Fruit fly (Drosophila melanogaster): ENCODE results near the gene Cyp12c1.

Cyp12c1 gene

DNA sequence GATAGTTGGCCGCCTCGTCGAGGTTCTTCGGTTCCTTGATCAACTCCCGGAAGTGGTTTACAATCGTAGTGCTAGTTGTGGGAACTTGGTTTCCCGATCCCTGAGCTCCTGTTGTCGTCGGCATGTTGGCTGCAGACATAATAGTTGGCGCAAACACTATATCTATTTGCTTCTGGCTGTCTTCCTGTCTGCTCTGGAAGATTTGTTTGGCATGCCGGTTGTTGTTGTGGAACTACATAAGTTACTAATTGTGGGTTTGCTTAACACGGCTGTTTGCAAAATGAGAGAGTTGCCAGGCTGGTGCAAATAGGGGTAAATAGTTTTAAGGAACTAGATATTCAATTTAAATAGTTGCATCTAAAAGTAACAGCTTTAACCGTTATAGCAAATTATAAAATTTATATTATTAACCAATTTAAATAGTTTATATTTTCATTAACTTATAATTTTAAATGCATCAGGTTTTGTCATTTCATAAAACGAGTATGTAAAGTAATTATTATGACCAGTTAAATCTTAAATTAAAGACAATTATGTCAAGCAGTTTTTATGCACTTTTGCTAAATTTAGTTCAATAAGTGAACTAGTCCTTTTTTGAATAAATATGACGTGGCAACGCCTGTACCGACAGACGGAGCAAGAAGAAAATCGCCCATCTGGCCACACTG is 4.4 kb downstream of the Cyp12c1 start, which contains the start of the genes Sgf11 and CG32202 (continued):
- TF ChIP-seq CG4820 (GFP tag; optimal IDR thresholded peaks at IDR 0.05) (peak; percentile 7), CG8924 (tag; optimal IDR thresholded peaks at IDR 0.05) (peak; percentile 79), CG12299 (tag; optimal IDR thresholded peaks at IDR 0.05) (peak; percentile 58), CG6791 (GFP tag; IDR thresholded peaks at IDR 0.05; ENCODE audit: partially characterized antibody) (no peak), nau (GFP tag; optimal IDR thresholded peaks at IDR 0.05) (no peak), bsh (GFP tag; optimal IDR thresholded peaks at IDR 0.05) (peak in 1 of 2 experiments; percentile 63), gcm (GFP tag; optimal IDR thresholded peaks at IDR 0.05) (peak; percentile 47), slp2 (GFP tag; optimal IDR thresholded peaks at IDR 0.05) (no peak), CG3847 (GFP tag; IDR thresholded peaks at IDR 0.05) (peak; percentile 58), wor (GFP tag; IDR thresholded peaks at IDR 0.05) (0 out of 2 replicates have a peak, but pooled peaks have one; percentile 20), CG2875 (GFP tag; optimal IDR thresholded peaks at IDR 0.05) (no peak), sc (optimal IDR thresholded peaks at IDR 0.05) (no peak), sc (GFP tag; optimal IDR thresholded peaks at IDR 0.05) (peak; percentile 56), al (GFP tag; IDR thresholded peaks at IDR 0.05) (0 out of 2 replicates have a peak, but pooled peaks have one; percentile 17), CG10147 (GFP tag; optimal IDR thresholded peaks at IDR 0.05) (peak; percentile 59), slbo (GFP tag; IDR thresholded peaks at IDR 0.05) (peak; percentile 72), Nf-YC (tag; optimal IDR thresholded peaks at IDR 0.05) (peak; percentile 61), CG9932 (GFP tag; IDR thresholded peaks at IDR 0.05) (peak; percentile 56), CG10267 (tag; optimal IDR thresholded peaks at IDR 0.05) (peak; percentile 75), sens (GFP tag) (peak; percentile 76), fd3F (GFP tag; optimal IDR thresholded peaks at IDR 0.05) (peak; percentile 53), CG13287 (GFP tag; IDR thresholded peaks at IDR 0.05; ENCODE audit: partially characterized antibody) (0 out of 2 replicates have a peak, but pooled peaks have one; percentile 11), CG15514 (GFP tag; optimal IDR thresholded peaks at IDR 0.05) (peak; percentile 99), trh (GFP tag; optimal IDR thresholded peaks at IDR 0.05) (peak; percentile 25), odd (GFP tag; optimal IDR thresholded peaks at IDR 0.05) (peak; percentile 28), prd (optimal IDR thresholded peaks at IDR 0.05) (no peak), prd (GFP tag; IDR thresholded peaks at IDR 0.05) (peak; percentile 57; the same call in 2 of the 3 replicates), wdn (GFP tag; IDR thresholded peaks at IDR 0.05) (no peak), HmgZ (tag; optimal IDR thresholded peaks at IDR 0.05) (peak; percentile 58), Sry-δ (GFP tag; optimal IDR thresholded peaks at IDR 0.05) (peak; percentile 25), Ptx1 (GFP tag; IDR thresholded peaks at IDR 0.05) (peak; percentile 68), dysf (GFP tag; IDR thresholded peaks at IDR 0.05) (peak; percentile 49; the same call in 1 of the 3 replicates), Mes4 (GFP tag; optimal IDR thresholded peaks at IDR 0.05) (no peak), Mad (GFP tag; optimal IDR thresholded peaks at IDR 0.05) (peak; percentile 56), CG12104 (GFP tag; optimal IDR thresholded peaks at IDR 0.05) (peak; percentile 46), CG12155 (GFP tag; optimal IDR thresholded peaks at IDR 0.05) (peak; percentile 53), Dll (GFP tag; IDR thresholded peaks at IDR 0.05; ENCODE audit: partially characterized antibody) (no peak), Dad (GFP tag; optimal IDR thresholded peaks at IDR 0.05) (no peak), lmd (GFP tag; IDR thresholded peaks at IDR 0.05) (peak; percentile 50), CG17829 (tag; optimal IDR thresholded peaks at IDR 0.05) (peak; percentile 70), Dp (GFP tag; optimal IDR thresholded peaks at IDR 0.05) (peak; percentile 7), eve (GFP tag; optimal IDR thresholded peaks at IDR 0.05) (no peak), sug (tag; optimal IDR thresholded peaks at IDR 0.05) (peak; percentile 71), Lpt (GFP tag; optimal IDR thresholded peaks at IDR 0.05) (no peak), knrl (GFP tag; IDR thresholded peaks at IDR 0.05; ENCODE audit: partially characterized antibody) (peak; percentile 33; the same call in 2 of the 3 replicates), ranshi (GFP tag; IDR thresholded peaks at IDR 0.05) (no peak), Bteb2 (GFP tag; optimal IDR thresholded peaks at IDR 0.05) (peak; percentile 21), CG8944 (GFP tag; optimal IDR thresholded peaks at IDR 0.05) (peak; percentile 5), Usf (GFP tag; optimal IDR thresholded peaks at IDR 0.05) (no peak), Doc2 (GFP tag; IDR thresholded peaks at IDR 0.05) (no peak)

Data from whole organism, embryonic.